Worm (Caenorhabditis elegans) whole organism, L2 larva: ENCODE data around the gene K12H4.2.

Source experiments
- C34F6.9 ChIP-seq: fragments of 150-350 bp; optimal IDR thresholded peaks from 2 replicates; lab custom pipeline; 2014; ENCODE audit warnings: missing biosample characterization, missing genetic modification characterization
- F13H6.1 ChIP-seq: sonication (generic microtip); optimal IDR thresholded peaks from 2 replicates; lab custom pipeline; 2016; ENCODE audit warnings: missing genetic modification characterization, missing compliant biosample characterization
- R02D3.7 ChIP-seq: fragments of 150-350 bp; optimal IDR thresholded peaks from 2 replicates; lab custom pipeline; 2014; ENCODE audit warnings: missing biosample characterization, missing genetic modification characterization
- ZK546.5 ChIP-seq: sonication (generic microtip); optimal IDR thresholded peaks from 2 replicates; lab custom pipeline; 2017; ENCODE audit warnings: missing biosample characterization, missing genetic modification characterization
- alr-1 ChIP-seq: fragments of 150-350 bp; optimal IDR thresholded peaks from 2 replicates; lab custom pipeline; 2014; ENCODE audit warnings: missing biosample characterization, missing genetic modification characterization
- aly-2 ChIP-seq: fragments of 150-350 bp; optimal IDR thresholded peaks from 2 replicates; lab custom pipeline; 2014; ENCODE audit warnings: missing biosample characterization, missing genetic modification characterization
- ama-1 ChIP-seq: fragments of 150-350 bp; optimal IDR thresholded peaks from 2 replicates; lab custom pipeline; 2018; ENCODE audit warnings: inconsistent platforms
- ceh-16 ChIP-seq: fragments of 150-350 bp; optimal IDR thresholded peaks from 2 replicates; lab custom pipeline; 2014; ENCODE audit warnings: missing biosample characterization, missing genetic modification characterization
- ceh-82 ChIP-seq: fragments of 150-350 bp; optimal IDR thresholded peaks from 2 replicates; lab custom pipeline; 2014; ENCODE audit warnings: missing biosample characterization, missing genetic modification characterization
- crh-2 ChIP-seq: sonication (generic microtip); optimal IDR thresholded peaks from 2 replicates; lab custom pipeline; 2017; ENCODE audit warnings: missing biosample characterization, missing genetic modification characterization
- egl-27 ChIP-seq: sonication (generic microtip); optimal IDR thresholded peaks from 3 replicates; lab custom pipeline; 2017; ENCODE audit warnings: missing biosample characterization, missing genetic modification reagents, missing genetic modification characterization
- elt-1 ChIP-seq: fragments of 150-350 bp; optimal IDR thresholded peaks from 2 replicates; lab custom pipeline; 2014; ENCODE audit warnings: missing biosample characterization, missing genetic modification characterization
- elt-3 ChIP-seq: sonication (generic microtip); optimal IDR thresholded peaks from 2 replicates; lab custom pipeline; 2017; ENCODE audit warnings: missing biosample characterization, missing genetic modification characterization
- fos-1 ChIP-seq: fragments of 150-350 bp; optimal IDR thresholded peaks from 2 replicates; lab custom pipeline; 2014; ENCODE audit warnings: missing biosample characterization, missing genetic modification characterization
- gmeb-1 ChIP-seq: fragments of 150-350 bp; optimal IDR thresholded peaks from 2 replicates; lab custom pipeline; 2014; ENCODE audit warnings: missing biosample characterization, missing genetic modification characterization
- lin-13 ChIP-seq: fragments of 150-350 bp; optimal IDR thresholded peaks from 2 replicates; lab custom pipeline; 2014; ENCODE audit warnings: missing biosample characterization, missing genetic modification reagents, missing genetic modification characterization
- lin-39 ChIP-seq: fragments of 150-350 bp; optimal IDR thresholded peaks from 2 replicates; lab custom pipeline; 2014; ENCODE audit warnings: missing biosample characterization, missing genetic modification reagents, missing genetic modification characterization
- lsy-2 ChIP-seq, 2 experiments: fragments of 150-350 bp in 1 of 2; sonication (generic microtip) in 1 of 2; optimal IDR thresholded peaks; 2 replicates each; lab custom pipeline; 2014 to 2017; ENCODE audit warnings: missing biosample characterization in 2 of 2, missing genetic modification characterization in 2 of 2
- mab-5 ChIP-seq: fragments of 150-350 bp; optimal IDR thresholded peaks from 2 replicates; lab custom pipeline; 2014; ENCODE audit warnings: missing biosample characterization, missing genetic modification characterization
- mbf-1 ChIP-seq: sonication (generic microtip); optimal IDR thresholded peaks from 2 replicates; lab custom pipeline; 2017; ENCODE audit warnings: missing biosample characterization, missing genetic modification characterization
- mdl-1 ChIP-seq, 2 experiments: fragments of 150-350 bp in 1 of 2; sonication (generic microtip) in 1 of 2; optimal IDR thresholded peaks; 2 replicates each; lab custom pipeline; 2017; ENCODE audit warnings: missing biosample characterization in 2 of 2, missing genetic modification characterization in 2 of 2
- nhr-11 ChIP-seq: fragments of 150-350 bp; optimal IDR thresholded peaks from 2 replicates; lab custom pipeline; 2014; ENCODE audit warnings: missing biosample characterization, missing genetic modification characterization
- nhr-12 ChIP-seq: fragments of 150-350 bp; optimal IDR thresholded peaks from 2 replicates; lab custom pipeline; 2014; ENCODE audit warnings: missing biosample characterization, missing genetic modification characterization
- nhr-129 ChIP-seq: fragments of 150-350 bp; optimal IDR thresholded peaks from 2 replicates; lab custom pipeline; 2014; ENCODE audit warnings: missing biosample characterization, missing genetic modification characterization
- nhr-21 ChIP-seq: fragments of 150-350 bp; optimal IDR thresholded peaks from 2 replicates; lab custom pipeline; 2014; ENCODE audit warnings: missing biosample characterization, missing genetic modification characterization
- nhr-23 ChIP-seq: fragments of 150-350 bp; optimal IDR thresholded peaks from 2 replicates; lab custom pipeline; 2014; ENCODE audit warnings: missing biosample characterization, missing genetic modification reagents, missing genetic modification characterization
- nhr-237 ChIP-seq: fragments of 150-350 bp; optimal IDR thresholded peaks from 2 replicates; lab custom pipeline; 2014; ENCODE audit warnings: missing biosample characterization, missing genetic modification characterization
- nhr-25 ChIP-seq: fragments of 150-350 bp; sonication (generic microtip); optimal IDR thresholded peaks from 3 replicates; lab custom pipeline; 2014; ENCODE audit warnings: missing biosample characterization, missing genetic modification characterization
- nhr-6 ChIP-seq: fragments of 150-350 bp; optimal IDR thresholded peaks from 2 replicates; lab custom pipeline; 2014; ENCODE audit warnings: missing biosample characterization, missing genetic modification characterization
- nhr-77 ChIP-seq: fragments of 150-350 bp; optimal IDR thresholded peaks from 2 replicates; lab custom pipeline; 2014; ENCODE audit warnings: missing biosample characterization, missing genetic modification characterization
- peb-1 ChIP-seq: fragments of 150-350 bp; optimal IDR thresholded peaks from 2 replicates; lab custom pipeline; 2014; ENCODE audit warnings: missing biosample characterization, missing genetic modification characterization
- sem-4 ChIP-seq: fragments of 150-350 bp; optimal IDR thresholded peaks from 2 replicates; lab custom pipeline; 2014; ENCODE audit warnings: missing biosample characterization, missing genetic modification reagents, missing genetic modification characterization
- skn-1 ChIP-seq: sonication (generic microtip); optimal IDR thresholded peaks from 2 replicates; lab custom pipeline; 2017; ENCODE audit warnings: missing biosample characterization, missing genetic modification characterization
- sma-3 ChIP-seq: sonication (generic microtip); optimal IDR thresholded peaks from 2 replicates; lab custom pipeline; 2016; ENCODE audit warnings: missing genetic modification reagents, missing genetic modification characterization, missing compliant biosample characterization
- sma-9 ChIP-seq, 2 experiments: fragments of 150-350 bp in 1 of 2; sonication (generic microtip) in 1 of 2; optimal IDR thresholded peaks; 2 replicates each; lab custom pipeline; 2014 to 2016; ENCODE audit warnings: missing genetic modification characterization in 2 of 2, mild to moderate bottlenecking in 1 of 2, missing biosample characterization in 1 of 2, missing compliant biosample characterization in 1 of 2, missing genetic modification reagents in 1 of 2, moderate library complexity in 1 of 2
- snpc-4 ChIP-seq: fragments of 150-350 bp; optimal IDR thresholded peaks from 2 replicates; lab custom pipeline; 2014; ENCODE audit warnings: missing biosample characterization, missing genetic modification characterization
- unc-39 ChIP-seq: fragments of 150-350 bp; optimal IDR thresholded peaks from 2 replicates; lab custom pipeline; 2014; ENCODE audit warnings: missing biosample characterization, missing genetic modification characterization
- unc-55 ChIP-seq: fragments of 150-350 bp; sonication (generic microtip); optimal IDR thresholded peaks from 3 replicates; lab custom pipeline; 2014; ENCODE audit warnings: missing biosample characterization, missing genetic modification reagents, missing genetic modification characterization
- unc-62 ChIP-seq: fragments of 150-350 bp; optimal IDR thresholded peaks from 2 replicates; lab custom pipeline; 2014; ENCODE audit warnings: missing biosample characterization, missing genetic modification reagents, missing genetic modification characterization
- ztf-1 ChIP-seq: fragments of 200-800 bp; sonication (Bioruptor generic); conservative IDR thresholded peaks from 2 replicates; pipeline ENCODE4 v1.3.6; 2022; ENCODE audit warnings: missing genetic modification characterization, missing compliant biosample characterization
- ztf-11 ChIP-seq: sonication (generic microtip); optimal IDR thresholded peaks from 2 replicates; lab custom pipeline; 2017; ENCODE audit warnings: missing biosample characterization, missing genetic modification characterization

The K12H4.2 gene

ce11 chrIII:8044187-8044586, 3.3 kb upstream of the K12H4.2 start, which contains the start of gene K12H4.5:
TSS of gene K12H4.5 (plus strand) at chrIII:8044487.
- TF ChIP-seq lsy-2 (tag; optimal IDR thresholded peaks at IDR 0.05; lab: Kevin White, UChicago) (no peak), unc-55 (no peak), snpc-4 (tag; lab: Kevin White, UChicago) (no peak), lin-13 (GFP tag; lab: Kevin White, UChicago) (no peak), nhr-25 (tag; lab: Kevin White, UChicago) (no peak), nhr-21 (tag; lab: Kevin White, UChicago) (no peak), nhr-11 (tag; lab: Kevin White, UChicago) (no peak), sem-4 (no peak), mab-5 (tag; lab: Kevin White, UChicago) (no peak), elt-3 (tag; lab: Kevin White, UChicago) (no peak), C34F6.9 (tag; lab: Kevin White, UChicago) (no peak), sma-3 (GFP tag; lab: Kevin White, UChicago) (no peak), nhr-77 (tag; lab: Kevin White, UChicago) (no peak), unc-62 (GFP tag; lab: Kevin White, UChicago) (no peak), fos-1 (tag; lab: Kevin White, UChicago) (no peak), ZK546.5 (no peak)

- TF ChIP-seq ztf-11 (tag; lab: Kevin White, UChicago) (no peak), alr-1 (tag; lab: Kevin White, UChicago) (no peak), lin-13 (GFP tag; lab: Kevin White, UChicago) (no peak), egl-27 (tag; lab: Kevin White, UChicago) (no peak), elt-3 (tag; lab: Kevin White, UChicago) (no peak), mbf-1 (tag; lab: Kevin White, UChicago) (no peak), unc-39 (tag; lab: Kevin White, UChicago) (no peak), elt-1 (tag; lab: Kevin White, UChicago) (no peak), fos-1 (tag; lab: Kevin White, UChicago) (no peak), ama-1 (no peak), ceh-16 (tag; lab: Kevin White, UChicago) (no peak), aly-2 (no peak), nhr-11 (tag; lab: Kevin White, UChicago) (no peak), F13H6.1 (tag; lab: Kevin White, UChicago) (no peak)
Measured at ce11 chrIII:8044717-8045116, 2.8 kb upstream of the K12H4.2 start, which contains the start of gene spcs-3. TSS of gene spcs-3 (plus strand) at chrIII:8045017.

- TF ChIP-seq ztf-11 (tag; lab: Kevin White, UChicago) (no peak), nhr-21 (tag; lab: Kevin White, UChicago) (no peak), lin-39 (tag; lab: Kevin White, UChicago) (no peak), snpc-4 (tag; lab: Kevin White, UChicago) (no peak), sma-3 (GFP tag; lab: Kevin White, UChicago) (no peak), egl-27 (tag; lab: Kevin White, UChicago) (no peak)
Measured at ce11 chrIII:8045734-8046133, 1.8 kb upstream of the K12H4.2 start, which contains the start of gene K12H4.3. TSS of gene K12H4.3 (plus strand) at chrIII:8046034.

- no peak for TF ChIP-seq elt-3 (tag; lab: Kevin White, UChicago)
- no peak for TF ChIP-seq F13H6.1 (tag; lab: Kevin White, UChicago)
- peak; percentile 63 for TF ChIP-seq crh-2 (tag; lab: Kevin White, UChicago)
- no peak for TF ChIP-seq lsy-2 (tag; optimal IDR thresholded peaks at IDR 0.05; lab: Kevin White, UChicago)
- TF ChIP-seq sma-9 (GFP tag; optimal IDR thresholded peaks at IDR 0.05; lab: Kevin White, UChicago), result peak; percentile 1
- no peak for TF ChIP-seq sma-9 (tag; optimal IDR thresholded peaks at IDR 0.05; lab: Kevin White, UChicago)
- no peak for TF ChIP-seq lin-13 (GFP tag; lab: Kevin White, UChicago)
- no peak for TF ChIP-seq gmeb-1
- no peak for TF ChIP-seq nhr-6
- no peak for TF ChIP-seq nhr-12 (tag; lab: Kevin White, UChicago)
- no peak for TF ChIP-seq mab-5 (tag; lab: Kevin White, UChicago)
- TF ChIP-seq skn-1 (tag; lab: Kevin White, UChicago), result peak; percentile 26
- TF ChIP-seq nhr-129 (tag; lab: Kevin White, UChicago), result no peak
- TF ChIP-seq peb-1, result no peak
- no peak for TF ChIP-seq ZK546.5
- no peak for TF ChIP-seq aly-2
- TF ChIP-seq ama-1, result no peak
- no peak for TF ChIP-seq R02D3.7 (tag; lab: Kevin White, UChicago)
- no peak for TF ChIP-seq nhr-23 (tag; lab: Kevin White, UChicago)
- no peak for TF ChIP-seq elt-1 (tag; lab: Kevin White, UChicago)
- TF ChIP-seq nhr-21 (tag; lab: Kevin White, UChicago), result no peak
- no peak for TF ChIP-seq ceh-82
- TF ChIP-seq fos-1 (tag; lab: Kevin White, UChicago), result peak; percentile 93
- no peak for TF ChIP-seq ztf-1
- TF ChIP-seq ceh-16 (tag; lab: Kevin White, UChicago), result no peak
- no peak for TF ChIP-seq nhr-237 (tag; lab: Kevin White, UChicago)
- TF ChIP-seq mdl-1 (tag; optimal IDR thresholded peaks at IDR 0.05; lab: Kevin White, UChicago), result no peak
- TF ChIP-seq mbf-1 (tag; lab: Kevin White, UChicago), result no peak
- no peak for TF ChIP-seq sma-3 (GFP tag; lab: Kevin White, UChicago)
Measured at ce11 chrIII:8050944-8051343, 3.4 kb downstream of the K12H4.2 start, which contains the start of gene K12H4.7. TSS of gene K12H4.7 (minus strand) at chrIII:8051081.
